Worm (Caenorhabditis elegans) whole organism, L1 larva: ENCODE data around the gene nhr-123.

ENCODE experiments used
- aly-2 ChIP-seq: fragments of 150-350 bp; optimal IDR thresholded peaks from 2 replicates; lab custom pipeline; 2014; ENCODE audit warnings: missing biosample characterization, missing genetic modification characterization
- blmp-1 ChIP-seq: fragments of 150-350 bp; optimal IDR thresholded peaks from 2 replicates; lab custom pipeline; 2014; ENCODE audit warnings: missing biosample characterization, missing genetic modification characterization
- nhr-20 ChIP-seq: sonication (generic microtip); optimal IDR thresholded peaks from 2 replicates; lab custom pipeline; 2016; ENCODE audit warnings: mild to moderate bottlenecking, missing genetic modification characterization, missing compliant biosample characterization
- nhr-47 ChIP-seq: sonication (generic microtip); optimal IDR thresholded peaks from 2 replicates; lab custom pipeline; 2016; ENCODE audit warnings: mild to moderate bottlenecking, missing genetic modification characterization, moderate library complexity, missing compliant biosample characterization
- unc-86 ChIP-seq: sonication (generic microtip); optimal IDR thresholded peaks from 2 replicates; lab custom pipeline; 2016; ENCODE audit warnings: missing genetic modification characterization, missing compliant biosample characterization

DNA sequence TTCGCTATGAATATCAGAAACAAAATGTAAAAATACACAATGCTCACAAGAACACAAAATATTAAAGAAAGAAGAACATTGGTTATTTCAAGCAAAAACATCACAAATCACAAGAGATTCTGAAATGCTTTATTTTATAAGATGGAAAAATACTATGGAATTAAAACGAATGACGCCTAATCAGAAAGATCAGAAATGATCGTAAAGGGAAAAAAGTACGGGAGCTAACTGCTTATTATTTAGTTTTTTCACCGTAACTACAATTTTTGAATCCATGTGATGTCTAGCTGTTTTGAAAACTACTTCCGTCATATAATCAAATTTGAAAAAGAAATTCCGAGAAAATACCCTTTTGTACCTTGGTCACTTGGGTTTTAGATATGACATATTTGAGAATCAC, 17.2 kb downstream of the nhr-123 start, which contains the start of gene srbc-57:
- TF ChIP-seq nhr-47 (tag; lab: Kevin White, UChicago) (no peak), nhr-20 (no peak), blmp-1 (tag; lab: Kevin White, UChicago) (no peak), aly-2 (no peak), unc-86 (no peak)
